Worm (Caenorhabditis elegans) whole organism, late embryonic: ENCODE results near the gene K08E7.8.

Experiments
- Y22D7AL.16 ChIP-seq: sonication (generic microtip); optimal IDR thresholded peaks from 2 replicates; lab custom pipeline; 2016; ENCODE audit warnings: missing genetic modification characterization, missing compliant biosample characterization
- eyg-1 ChIP-seq: sonication (generic microtip); optimal IDR thresholded peaks from 2 replicates; lab custom pipeline; 2016; ENCODE audit warnings: missing genotype, missing genetic modification characterization, missing compliant biosample characterization
- hlh-30 ChIP-seq: sonication (generic microtip); optimal IDR thresholded peaks from 2 replicates; lab custom pipeline; 2017; ENCODE audit warnings: antibody characterized with exemption, missing genetic modification characterization, missing compliant biosample characterization; ENCODE audit not compliant: insufficient read depth
- lim-6 ChIP-seq: sonication (generic microtip); optimal IDR thresholded peaks from 2 replicates; lab custom pipeline; 2016; ENCODE audit warnings: missing genetic modification characterization, missing compliant biosample characterization
- lin-11 ChIP-seq: fragments of 200-800 bp; sonication (Bioruptor generic); optimal IDR thresholded peaks from 2 replicates; lab custom pipeline; 2018; ENCODE audit warnings: mild to moderate bottlenecking, missing genetic modification characterization, missing compliant biosample characterization
- mec-3 ChIP-seq: sonication (generic microtip); optimal IDR thresholded peaks from 2 replicates; lab custom pipeline; 2016; ENCODE audit warnings: borderline replicate concordance, missing genetic modification characterization, missing compliant biosample characterization
- nfya-1 ChIP-seq: sonication (generic microtip); optimal IDR thresholded peaks from 2 replicates; lab custom pipeline; 2017; ENCODE audit warnings: missing genetic modification characterization, mild to moderate bottlenecking, missing compliant biosample characterization, antibody characterized with exemption, moderate library complexity
- odd-2 ChIP-seq: sonication (generic microtip); optimal IDR thresholded peaks from 2 replicates; lab custom pipeline; 2017; ENCODE audit warnings: antibody characterized with exemption, mild to moderate bottlenecking, missing genetic modification characterization, missing compliant biosample characterization
- rnt-1 ChIP-seq: sonication (generic microtip); optimal IDR thresholded peaks from 2 replicates; lab custom pipeline; 2016; ENCODE audit warnings: missing genetic modification characterization, missing compliant biosample characterization
- sox-4 ChIP-seq: sonication (generic microtip); optimal IDR thresholded peaks from 2 replicates; lab custom pipeline; 2017; ENCODE audit warnings: mild to moderate bottlenecking, missing genetic modification characterization, inconsistent platforms, missing compliant biosample characterization
- tbx-2 ChIP-seq: sonication (generic microtip); optimal IDR thresholded peaks from 2 replicates; lab custom pipeline; 2016; ENCODE audit warnings: missing genetic modification characterization, missing compliant biosample characterization
- unc-3 ChIP-seq, 2 experiments: fragments of 200-800 bp in 1 of 2; sonication (Bioruptor generic) in 1 of 2; sonication (generic microtip) in 1 of 2; conservative IDR thresholded peaks in 1 of 2; optimal IDR thresholded peaks in 1 of 2; 2 replicates each; pipeline versions ENCODE4 v1.3.6 to Lab custom; 2016 to 2022; ENCODE audit warnings: missing compliant biosample characterization in 2 of 2, missing genetic modification characterization in 2 of 2, missing genetic modification reagents in 1 of 2
- unc-86 ChIP-seq: sonication (generic microtip); optimal IDR thresholded peaks from 2 replicates; lab custom pipeline; 2016; ENCODE audit warnings: missing genetic modification characterization, missing compliant biosample characterization
- ztf-16 ChIP-seq: sonication (generic microtip); optimal IDR thresholded peaks from 2 replicates; lab custom pipeline; 2017; ENCODE audit warnings: missing genetic modification characterization, missing compliant biosample characterization

DNA sequence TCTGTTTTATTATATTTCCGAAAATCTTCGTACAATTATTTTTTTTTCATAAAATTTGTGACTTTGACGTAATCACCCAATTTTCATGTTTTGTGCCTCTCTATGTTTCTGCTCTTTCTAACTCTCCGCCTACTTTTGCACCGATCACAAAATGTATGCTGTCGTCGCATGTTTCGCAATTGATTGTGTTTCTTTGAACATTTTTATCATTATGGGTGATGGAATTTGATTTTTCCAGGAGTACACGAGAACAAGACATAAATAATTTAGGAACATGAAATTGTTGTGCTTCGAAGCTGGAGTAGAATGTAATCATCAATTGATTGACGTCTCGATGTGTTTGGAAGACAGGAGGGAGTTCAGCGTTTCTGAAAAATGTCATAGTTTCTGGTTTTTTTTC lies 15.1 kb upstream of the K08E7.8 start:
- TF ChIP-seq sox-4 = no peak
- TF ChIP-seq mec-3 (tag; lab: Kevin White, UChicago) = no peak
- TF ChIP-seq tbx-2 (tag; lab: Kevin White, UChicago) = no peak
- TF ChIP-seq odd-2 (tag; lab: Kevin White, UChicago) = no peak
- no peak for TF ChIP-seq hlh-30 (tag; lab: Kevin White, UChicago)
- TF ChIP-seq ztf-16 (tag; lab: Kevin White, UChicago) = no peak
- TF ChIP-seq eyg-1 = no peak
- TF ChIP-seq unc-86 (tag; lab: Kevin White, UChicago) = no peak
- TF ChIP-seq unc-3 (GFP tag; conservative IDR thresholded peaks at IDR 0.05; lab: Robert Waterston, UW) = no peak
- TF ChIP-seq unc-3 (tag; optimal IDR thresholded peaks at IDR 0.05; lab: Kevin White, UChicago) = no peak
- no peak for TF ChIP-seq lin-11
- TF ChIP-seq rnt-1 = no peak
- TF ChIP-seq lim-6 (tag; lab: Kevin White, UChicago) = no peak
- no peak for TF ChIP-seq nfya-1 (tag; lab: Kevin White, UChicago)
- TF ChIP-seq Y22D7AL.16 = no peak
